Worm (Caenorhabditis elegans) whole organism, L4 larva: ENCODE results near the gene pqn-36.
A peak's percentile ranks its signal among the peaks of the same experiment; 100 is the strongest.

Experiments
- D1046.2 ChIP-seq: fragments of 200-800 bp; sonication (Bioruptor generic); IDR thresholded peaks from 2 replicates; pipeline ENCODE4 v1.3.6; 2022; ENCODE audit warnings: missing genetic modification characterization, missing compliant biosample characterization
- F10B5.3 ChIP-seq: sonication (generic microtip); optimal IDR thresholded peaks from 2 replicates; lab custom pipeline; 2016; ENCODE audit warnings: mild to moderate bottlenecking, missing genetic modification characterization, missing compliant biosample characterization
- F26F4.8 ChIP-seq: fragments of 200-800 bp; sonication (Bioruptor generic); conservative IDR thresholded peaks from 2 replicates; pipeline ENCODE4 v1.3.6; 2022; ENCODE audit warnings: missing genetic modification characterization, missing compliant biosample characterization
- F37D6.2 ChIP-seq: sonication (generic microtip); optimal IDR thresholded peaks from 2 replicates; lab custom pipeline; 2016; ENCODE audit warnings: mild to moderate bottlenecking, missing genetic modification characterization, missing compliant biosample characterization
- T26A8.4 ChIP-seq: fragments of 200-800 bp; sonication (Bioruptor generic); IDR thresholded peaks from 2 replicates; pipeline ENCODE4 v1.3.6; 2022; ENCODE audit warnings: missing genetic modification characterization, missing compliant biosample characterization
- Y105C5A.15 ChIP-seq: fragments of 200-800 bp; sonication (Bioruptor generic); IDR thresholded peaks from 2 replicates; pipeline ENCODE4 v1.3.6; 2022; ENCODE audit warnings: missing genetic modification characterization, missing compliant biosample characterization
- Y48G9A.11 ChIP-seq: fragments of 200-800 bp; sonication (Bioruptor generic); IDR thresholded peaks from 2 replicates; pipeline ENCODE4 v1.3.6; 2022; ENCODE audit warnings: missing genetic modification reagents, missing genetic modification characterization, missing compliant biosample characterization
- aly-2 ChIP-seq: sonication (generic microtip); optimal IDR thresholded peaks from 2 replicates; lab custom pipeline; 2018; ENCODE audit warnings: missing biosample characterization, missing genetic modification characterization
- attf-4 ChIP-seq: sonication (generic microtip); optimal IDR thresholded peaks from 3 replicates; lab custom pipeline; 2017; ENCODE audit warnings: missing biosample characterization, missing genetic modification characterization
- ceh-32 ChIP-seq: sonication (generic microtip); optimal IDR thresholded peaks from 2 replicates; lab custom pipeline; 2016; ENCODE audit warnings: mild to moderate bottlenecking, missing genetic modification characterization, missing compliant biosample characterization; ENCODE audit not compliant: poor library complexity
- cey-2 ChIP-seq: sonication (generic microtip); optimal IDR thresholded peaks from 3 replicates; lab custom pipeline; 2017; ENCODE audit warnings: missing genetic modification characterization, mild to moderate bottlenecking, missing compliant biosample characterization, antibody characterized with exemption, borderline replicate concordance; ENCODE audit not compliant: insufficient read depth
- ctbp-1 ChIP-seq: fragments of 200-800 bp; sonication (Bioruptor generic); IDR thresholded peaks from 2 replicates; pipeline ENCODE4 v1.3.6; 2022; ENCODE audit warnings: missing genetic modification reagents, missing genetic modification characterization, missing compliant biosample characterization
- daf-12 ChIP-seq: fragments of 150-350 bp; optimal IDR thresholded peaks from 2 replicates; lab custom pipeline; 2014; ENCODE audit warnings: missing biosample characterization, missing genetic modification reagents, missing genetic modification characterization
- dmd-6 ChIP-seq: fragments of 200-800 bp; sonication (Bioruptor generic); IDR thresholded peaks from 2 replicates; pipeline ENCODE4 v1.3.6; 2022; ENCODE audit warnings: missing genetic modification reagents, missing genetic modification characterization, missing compliant biosample characterization
- dmd-8 ChIP-seq: fragments of 200-800 bp; sonication (Bioruptor generic); IDR thresholded peaks from 2 replicates; pipeline ENCODE4 v1.3.6; 2022; ENCODE audit warnings: missing genetic modification characterization, missing compliant biosample characterization
- dmd-9 ChIP-seq: fragments of 200-800 bp; sonication (Bioruptor generic); IDR thresholded peaks from 2 replicates; pipeline ENCODE4 v1.3.6; 2022; ENCODE audit warnings: missing genetic modification reagents, missing genetic modification characterization, missing compliant biosample characterization
- duxl-1 ChIP-seq: sonication (generic microtip); optimal IDR thresholded peaks from 2 replicates; lab custom pipeline; 2016; ENCODE audit warnings: mild to moderate bottlenecking, missing genetic modification characterization, moderate library complexity, missing compliant biosample characterization; ENCODE audit not compliant: poor library complexity
- egl-27 ChIP-seq: sonication (generic microtip); optimal IDR thresholded peaks from 3 replicates; lab custom pipeline; 2017; ENCODE audit warnings: missing biosample characterization, missing genetic modification reagents, missing genetic modification characterization
- hlh-11 ChIP-seq: fragments of 200-800 bp; sonication (Bioruptor generic); optimal IDR thresholded peaks from 2 replicates; lab custom pipeline; 2018; ENCODE audit warnings: mild to moderate bottlenecking, missing genetic modification characterization, missing compliant biosample characterization
- hmg-1.1 ChIP-seq: fragments of 200-800 bp; sonication (Bioruptor generic); IDR thresholded peaks from 2 replicates; pipeline ENCODE4 v1.3.6; 2022; ENCODE audit warnings: missing genetic modification reagents, missing genetic modification characterization, missing compliant biosample characterization
- jun-1 ChIP-seq: fragments of 150-350 bp; optimal IDR thresholded peaks from 2 replicates; lab custom pipeline; 2014; ENCODE audit warnings: missing biosample characterization, missing genetic modification reagents, missing genetic modification characterization
- lin-1 ChIP-seq: fragments of 200-800 bp; sonication (Bioruptor generic); IDR thresholded peaks from 2 replicates; pipeline ENCODE4 v1.3.6; 2022; ENCODE audit warnings: missing genetic modification reagents, missing genetic modification characterization, missing compliant biosample characterization
- lin-15B ChIP-seq: fragments of 150-350 bp; sonication (generic microtip); optimal IDR thresholded peaks from 3 replicates; lab custom pipeline; 2014; ENCODE audit warnings: missing biosample characterization, missing genetic modification characterization
- lin-29 ChIP-seq: fragments of 200-800 bp; sonication (Bioruptor generic); IDR thresholded peaks from 2 replicates; pipeline ENCODE4 v1.3.6; 2022; ENCODE audit warnings: missing genetic modification reagents, missing genetic modification characterization, missing compliant biosample characterization
- lin-38 ChIP-seq: fragments of 200-800 bp; sonication (Bioruptor generic); IDR thresholded peaks from 2 replicates; pipeline ENCODE4 v1.3.6; 2022; ENCODE audit warnings: missing genetic modification reagents, missing genetic modification characterization, missing compliant biosample characterization
- lir-3 ChIP-seq: sonication (generic microtip); optimal IDR thresholded peaks from 2 replicates; lab custom pipeline; 2016; ENCODE audit warnings: mild to moderate bottlenecking, missing genetic modification characterization, missing compliant biosample characterization
- lsy-2 ChIP-seq, 2 experiments: fragments of 150-350 bp in 1 of 2; sonication (generic microtip) in 1 of 2; optimal IDR thresholded peaks; 2 replicates each; lab custom pipeline; 2014 to 2017; ENCODE audit warnings: missing biosample characterization in 2 of 2, missing genetic modification characterization in 2 of 2
- madf-9 ChIP-seq: fragments of 200-800 bp; sonication (Bioruptor generic); conservative IDR thresholded peaks from 2 replicates; pipeline ENCODE4 v1.3.6; 2022; ENCODE audit warnings: missing genetic modification reagents, missing genetic modification characterization, missing compliant biosample characterization
- mdl-1 ChIP-seq, 2 experiments: fragments of 150-350 bp in 1 of 2; sonication (generic microtip) in 1 of 2; optimal IDR thresholded peaks; 2 replicates each; lab custom pipeline; 2014 to 2017; ENCODE audit warnings: missing biosample characterization in 2 of 2, missing genetic modification characterization in 2 of 2
- mep-1 ChIP-seq: fragments of 150-350 bp; sonication (generic microtip); optimal IDR thresholded peaks from 3 replicates; lab custom pipeline; 2014; ENCODE audit warnings: missing biosample characterization, missing genetic modification characterization
- mes-2 ChIP-seq: sonication (generic microtip); optimal IDR thresholded peaks from 2 replicates; lab custom pipeline; 2016; ENCODE audit warnings: missing genotype, mild to moderate bottlenecking, missing genetic modification characterization, missing compliant biosample characterization; ENCODE audit not compliant: poor library complexity, severe bottlenecking
- mxl-3 ChIP-seq: fragments of 200-800 bp; sonication (Bioruptor generic); optimal IDR thresholded peaks from 2 replicates; lab custom pipeline; 2018; ENCODE audit warnings: mild to moderate bottlenecking, missing genetic modification characterization, missing compliant biosample characterization
- nhr-111 ChIP-seq: fragments of 200-800 bp; sonication (Bioruptor generic); optimal IDR thresholded peaks from 2 replicates; lab custom pipeline; 2018; ENCODE audit warnings: mild to moderate bottlenecking, missing genetic modification characterization, missing compliant biosample characterization
- nhr-237 ChIP-seq: sonication (generic microtip); optimal IDR thresholded peaks from 2 replicates; lab custom pipeline; 2017; ENCODE audit warnings: missing biosample characterization, missing genetic modification characterization
- nhr-41 ChIP-seq: fragments of 200-800 bp; sonication (Bioruptor generic); IDR thresholded peaks from 2 replicates; pipeline ENCODE4 v1.3.6; 2022; ENCODE audit warnings: missing genetic modification reagents, missing genetic modification characterization, missing compliant biosample characterization
- pha-4 ChIP-seq, 2 experiments: fragments of 150-350 bp in 1 of 2; fragments of 200-800 bp in 1 of 2; sonication (Bioruptor generic) in 1 of 2; IDR thresholded peaks in 1 of 2; optimal IDR thresholded peaks in 1 of 2; 2 replicates each; pipeline versions ENCODE4 v1.3.6 to Lab custom; 2014 to 2022; ENCODE audit warnings: missing genetic modification characterization in 2 of 2, missing genetic modification reagents in 2 of 2, missing biosample characterization in 1 of 2, missing compliant biosample characterization in 1 of 2
- php-3 ChIP-seq: fragments of 200-800 bp; sonication (Bioruptor generic); IDR thresholded peaks from 2 replicates; pipeline ENCODE4 v1.3.6; 2022; ENCODE audit warnings: missing genetic modification reagents, missing genetic modification characterization, missing compliant biosample characterization
- pqm-1 ChIP-seq: sonication (generic microtip); optimal IDR thresholded peaks from 2 replicates; lab custom pipeline; 2017; ENCODE audit warnings: missing biosample characterization, missing genetic modification characterization
- rbr-2 ChIP-seq: sonication (generic microtip); optimal IDR thresholded peaks from 2 replicates; lab custom pipeline; 2016; ENCODE audit warnings: missing genotype, missing genetic modification characterization, missing compliant biosample characterization
- sdz-12 ChIP-seq: fragments of 200-800 bp; sonication (Bioruptor generic); optimal IDR thresholded peaks from 2 replicates; lab custom pipeline; 2018; ENCODE audit warnings: mild to moderate bottlenecking, missing genetic modification characterization, missing compliant biosample characterization
- spr-1 ChIP-seq: sonication (generic microtip); optimal IDR thresholded peaks from 2 replicates; lab custom pipeline; 2016; ENCODE audit warnings: mild to moderate bottlenecking, missing genetic modification characterization, missing compliant biosample characterization
- spr-3 ChIP-seq: fragments of 200-800 bp; sonication (Bioruptor generic); optimal IDR thresholded peaks from 2 replicates; lab custom pipeline; 2018; ENCODE audit warnings: mild to moderate bottlenecking, missing genetic modification characterization, missing compliant biosample characterization
- tag-97 ChIP-seq: fragments of 200-800 bp; sonication (Bioruptor generic); IDR thresholded peaks from 2 replicates; pipeline ENCODE4 v1.3.6; 2022; ENCODE audit warnings: missing genetic modification characterization, missing compliant biosample characterization
- tra-1 ChIP-seq: fragments of 200-800 bp; sonication (Bioruptor generic); IDR thresholded peaks from 2 replicates; pipeline ENCODE4 v1.3.6; 2022; ENCODE audit warnings: missing genetic modification reagents, missing genetic modification characterization, missing compliant biosample characterization
- unc-130 ChIP-seq: sonication (generic microtip); optimal IDR thresholded peaks from 2 replicates; lab custom pipeline; 2016; ENCODE audit warnings: missing genetic modification reagents, missing genetic modification characterization, missing compliant biosample characterization
- unc-39 ChIP-seq: sonication (generic microtip); optimal IDR thresholded peaks from 2 replicates; lab custom pipeline; 2017; ENCODE audit warnings: missing biosample characterization, missing genetic modification characterization
- vab-7 ChIP-seq: fragments of 200-800 bp; sonication (Bioruptor generic); IDR thresholded peaks from 2 replicates; pipeline ENCODE4 v1.3.6; 2022; ENCODE audit warnings: missing genetic modification reagents, missing genetic modification characterization, missing compliant biosample characterization
- zfp-3 ChIP-seq: fragments of 200-800 bp; sonication (Bioruptor generic); conservative IDR thresholded peaks from 2 replicates; pipeline ENCODE4 v1.3.6; 2022; ENCODE audit warnings: missing genetic modification reagents, missing genetic modification characterization, missing compliant biosample characterization
- zip-11 ChIP-seq: fragments of 200-800 bp; sonication (Bioruptor generic); IDR thresholded peaks from 2 replicates; pipeline ENCODE4 v1.3.6; 2022; ENCODE audit warnings: missing genetic modification characterization, missing compliant biosample characterization

The pqn-36 gene

ce11 chrX:15373415-15374048 is 41.8 kb downstream of the pqn-36 start (continued):
- TF ChIP-seq madf-9 (GFP tag; lab: Robert Waterston, UW), result no peak
- no peak for TF ChIP-seq lsy-2 (tag; optimal IDR thresholded peaks at IDR 0.05; lab: Kevin White, UChicago)
- no peak for TF ChIP-seq aly-2 (tag; lab: Kevin White, UChicago)
- TF ChIP-seq lin-29 (GFP tag; lab: Robert Waterston, UW), result no peak
- no peak for TF ChIP-seq F10B5.3
- no peak for TF ChIP-seq unc-130 (GFP tag; lab: Kevin White, UChicago)
- TF ChIP-seq lin-38 (GFP tag; lab: Robert Waterston, UW), result peak; percentile 16; the same call in 1 of the 2 replicates
- TF ChIP-seq dmd-6 (GFP tag; lab: Robert Waterston, UW), result peak; percentile 43
- TF ChIP-seq F37D6.2, result peak; percentile 28
- TF ChIP-seq ceh-32 (tag; lab: Kevin White, UChicago), result no peak
- peak; percentile 16 for TF ChIP-seq mep-1 (tag; lab: Kevin White, UChicago)
- peak; percentile 65 for TF ChIP-seq hlh-11
- TF ChIP-seq php-3, result no peak
- no peak for TF ChIP-seq tra-1
- no peak for TF ChIP-seq vab-7 (GFP tag; lab: Robert Waterston, UW)
- TF ChIP-seq lir-3 (tag; lab: Kevin White, UChicago), result no peak
- peak; percentile 54; the same call in 1 of the 2 replicates for TF ChIP-seq ctbp-1 (GFP tag; lab: Robert Waterston, UW)
- no peak for TF ChIP-seq tag-97
- TF ChIP-seq spr-3 (GFP tag; lab: Kevin White, UChicago), result no peak
- TF ChIP-seq dmd-8 (GFP tag; lab: Robert Waterston, UW), result no peak
- no peak for TF ChIP-seq daf-12
- TF ChIP-seq jun-1, result no peak
- no peak for TF ChIP-seq duxl-1 (tag; lab: Kevin White, UChicago)
- TF ChIP-seq Y105C5A.15, result no peak
- no peak for TF ChIP-seq egl-27
- peak; percentile 47 for TF ChIP-seq T26A8.4 (GFP tag; lab: Robert Waterston, UW)
- no peak for TF ChIP-seq sdz-12 (GFP tag; lab: Kevin White, UChicago)
- no peak for TF ChIP-seq F26F4.8 (GFP tag; lab: Robert Waterston, UW)
- TF ChIP-seq D1046.2 (GFP tag; lab: Robert Waterston, UW), result no peak
- TF ChIP-seq mes-2 (tag; lab: Kevin White, UChicago), result peak; percentile 35
- no peak for TF ChIP-seq zip-11 (GFP tag; lab: Robert Waterston, UW)
- TF ChIP-seq zfp-3, result no peak
- no peak for TF ChIP-seq Y48G9A.11 (GFP tag; lab: Robert Waterston, UW)
- TF ChIP-seq pqm-1 (tag; lab: Kevin White, UChicago), result peak; percentile 75
- TF ChIP-seq cey-2 (tag; lab: Kevin White, UChicago), result peak; percentile 49
- no peak for TF ChIP-seq mxl-3 (GFP tag; lab: Kevin White, UChicago)
- no peak for TF ChIP-seq pha-4 (GFP tag; IDR thresholded peaks at IDR 0.05; lab: Robert Waterston, UW)
- no peak for TF ChIP-seq pha-4 (tag; optimal IDR thresholded peaks at IDR 0.05; lab: Kevin White, UChicago)
- TF ChIP-seq nhr-41 (GFP tag; lab: Robert Waterston, UW), result no peak
- TF ChIP-seq unc-39 (tag; lab: Kevin White, UChicago), result no peak
- TF ChIP-seq lin-15B (tag; lab: Kevin White, UChicago), result no peak
- TF ChIP-seq rbr-2, result peak; percentile 49
- no peak for TF ChIP-seq attf-4
- TF ChIP-seq hmg-1.1 (GFP tag; lab: Robert Waterston, UW), result peak; percentile 52; the same call in 1 of the 2 replicates
- TF ChIP-seq lin-1, result no peak
- no peak for TF ChIP-seq nhr-237 (tag; lab: Kevin White, UChicago)
- no peak for TF ChIP-seq dmd-9 (GFP tag; lab: Robert Waterston, UW)
- TF ChIP-seq nhr-111 (GFP tag; lab: Kevin White, UChicago), result no peak
- TF ChIP-seq mdl-1 (tag; optimal IDR thresholded peaks at IDR 0.05; lab: Kevin White, UChicago), result peak in 1 of 2 experiments; percentile 29
- no peak for TF ChIP-seq spr-1 (tag; lab: Kevin White, UChicago)
